Fruit fly (Drosophila melanogaster) whole organism, wandering third instar larva: ENCODE measurements around the gene Arv1.

Source experiments
- Dfd ChIP-seq: fragments of >200 bp; optimal IDR thresholded peaks from 2 replicates; lab custom pipeline; 2017; ENCODE audit warnings: missing biosample characterization, missing genetic modification characterization
- Dif ChIP-seq: fragments of 200-275, 200-300 bp; sonication (Bioruptor generic); optimal IDR thresholded peaks from 2 replicates; lab custom pipeline; 2018; ENCODE audit warnings: missing biosample characterization, missing genetic modification characterization; ENCODE audit not compliant: partially characterized antibody
- Hr83 ChIP-seq: fragments of 200-300 bp; sonication (Bioruptor generic); optimal IDR thresholded peaks from 2 replicates; lab custom pipeline; 2016; ENCODE audit warnings: missing biosample characterization, mild to moderate bottlenecking, missing genetic modification characterization, moderate library complexity; ENCODE audit not compliant: poor library complexity, severe bottlenecking
- Jra ChIP-seq: sonication (Bioruptor generic); optimal IDR thresholded peaks from 2 replicates; lab custom pipeline; 2016; ENCODE audit warnings: missing biosample characterization, missing genetic modification characterization
- Myc ChIP-seq: fragments of >200 bp; optimal IDR thresholded peaks from 2 replicates; lab custom pipeline; 2017
- N ChIP-seq: fragments of >200 bp; optimal IDR thresholded peaks from 2 replicates; lab custom pipeline; 2018; ENCODE audit warnings: missing biosample characterization, missing external identifiers, missing genetic modification characterization
- OdsH ChIP-seq: fragments of 200-800 bp; sonication (Bioruptor generic); optimal IDR thresholded peaks from 2 replicates; lab custom pipeline; 2016; ENCODE audit warnings: missing biosample characterization, mild to moderate bottlenecking, missing genetic modification characterization
- br ChIP-seq: fragments of 200-800 bp; sonication (Bioruptor generic); optimal IDR thresholded peaks from 2 replicates; lab custom pipeline; 2016; ENCODE audit warnings: missing biosample characterization, missing genetic modification characterization
- foxo ChIP-seq, 2 experiments: fragments of 200-800 bp; sonication (Bioruptor generic); optimal IDR thresholded peaks; 2 replicates in 1 of 2; 3 replicates in 1 of 2; lab custom pipeline; 2016 to 2017; ENCODE audit warnings: missing biosample characterization in 2 of 2, missing genetic modification characterization in 2 of 2
- fru ChIP-seq: fragments of 200-800 bp; sonication (Bioruptor generic); optimal IDR thresholded peaks from 3 replicates; lab custom pipeline; 2016; ENCODE audit warnings: missing biosample characterization, mild to moderate bottlenecking, missing genetic modification characterization
- pan ChIP-seq: fragments of >200 bp; optimal IDR thresholded peaks from 2 replicates; lab custom pipeline; 2017
- psq ChIP-seq: fragments of 200-800 bp; sonication (Bioruptor generic); optimal IDR thresholded peaks from 3 replicates; lab custom pipeline; 2017; ENCODE audit warnings: missing biosample characterization, mild to moderate bottlenecking, missing genetic modification characterization, moderate library complexity
- rgr ChIP-seq: fragments of 200-800 bp; sonication (Bioruptor generic); optimal IDR thresholded peaks from 3 replicates; lab custom pipeline; 2016; ENCODE audit warnings: missing biosample characterization, mild to moderate bottlenecking, missing genetic modification characterization
- woc ChIP-seq: sonication (Bioruptor generic); optimal IDR thresholded peaks from 2 replicates; lab custom pipeline; 2016; ENCODE audit warnings: missing biosample characterization, mild to moderate bottlenecking, missing genetic modification characterization

DNA sequence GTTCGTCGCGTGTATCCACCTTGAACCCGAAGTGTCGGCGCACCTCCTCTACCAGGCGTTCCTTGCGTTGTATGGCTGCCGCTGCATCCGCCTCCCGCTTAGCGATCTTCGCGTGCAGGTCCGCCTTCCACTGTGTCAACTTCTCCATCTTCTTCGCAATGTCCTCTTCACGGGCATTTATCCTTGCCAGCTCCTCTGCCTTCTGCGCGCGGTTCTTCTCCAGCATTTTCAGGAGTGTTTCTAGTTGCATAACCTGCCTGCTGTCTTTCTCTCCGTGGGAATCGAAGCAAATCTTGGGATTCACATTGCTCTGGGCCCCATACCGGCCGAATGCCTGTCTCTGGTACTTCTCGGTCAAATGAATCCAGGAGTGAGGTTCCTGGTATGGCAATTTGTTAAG lies 39.1 kb upstream of the Arv1 start:
- TF ChIP-seq N (GFP tag; lab: Kevin White, UChicago) (no peak), OdsH (GFP tag; lab: Kevin White, UChicago) (no peak), woc (GFP tag; lab: Kevin White, UChicago) (no peak), Myc (lab: Kevin White, UChicago) (no peak), foxo (GFP tag; optimal IDR thresholded peaks at IDR 0.05; lab: Kevin White, UChicago) (no peak), fru (GFP tag; lab: Kevin White, UChicago) (no peak), Dif (GFP tag; lab: Kevin White, UChicago) (no peak), psq (GFP tag; lab: Kevin White, UChicago) (no peak), pan (lab: Kevin White, UChicago) (no peak), br (GFP tag; lab: Kevin White, UChicago) (no peak), Jra (GFP tag; lab: Kevin White, UChicago) (no peak), Hr83 (GFP tag; lab: Kevin White, UChicago) (no peak), Dfd (no peak), rgr (no peak)
